Worm (Caenorhabditis elegans): Measurements from ENCODE around the gene acr-18.
"Not testable (repeated sequence)": the region's sequence is repeated elsewhere in the genome, so short reads cannot be mapped to it uniquely, and the experiment has no call there.

The acr-18 gene

ce11 chrV:15559047-15559446, at the start of gene acr-18:
TSS of gene acr-18 (minus strand) at chrV:15559147.
- TF ChIP-seq nhr-237 (tag; optimal IDR thresholded peaks at IDR 0.05) (no peak), unc-62 (GFP tag; optimal IDR thresholded peaks at IDR 0.05 in 1 of 2) (no peak), unc-62 (tag; optimal IDR thresholded peaks at IDR 0.05) (no peak), ceh-62 (tag; optimal IDR thresholded peaks at IDR 0.05) (no peak), Y105C5A.15 (GFP tag; IDR thresholded peaks at IDR 0.05) (no peak), ces-1 (GFP tag; optimal IDR thresholded peaks at IDR 0.05) (no peak), zag-1 (tag; optimal IDR thresholded peaks at IDR 0.05) (no peak), saeg-2 (GFP tag; IDR thresholded peaks at IDR 0.05) (no peak), mxl-3 (GFP tag; optimal IDR thresholded peaks at IDR 0.05) (no peak), hmg-1.1 (GFP tag; IDR thresholded peaks at IDR 0.05) (no peak), spr-1 (tag; optimal IDR thresholded peaks at IDR 0.05) (no peak), ztf-11 (tag; optimal IDR thresholded peaks at IDR 0.05) (no peak), unc-130 (GFP tag; optimal IDR thresholded peaks at IDR 0.05) (no peak), nhr-111 (GFP tag; optimal IDR thresholded peaks at IDR 0.05) (no peak), arid-1 (GFP tag; conservative IDR thresholded peaks at IDR 0.05) (no peak), gei-8 (GFP tag; optimal IDR thresholded peaks at IDR 0.05) (no peak), attf-4 (tag; optimal IDR thresholded peaks at IDR 0.05) (no peak), lir-3 (tag; optimal IDR thresholded peaks at IDR 0.05) (no peak), mep-1 (tag; optimal IDR thresholded peaks at IDR 0.05) (no peak), lin-29 (GFP tag; IDR thresholded peaks at IDR 0.05) (no peak)

- TF ChIP-seq Y75B8A.6 (GFP tag; IDR thresholded peaks at IDR 0.05): no peak
Observed at ce11 chrV:15605045-15605444, 46.1 kb upstream of the acr-18 start, which contains the start of gene fbxa-154. TSS of gene fbxa-154 (minus strand) at chrV:15605145.

ce11 chrV:15602253-15602652, 43.3 kb upstream of the acr-18 start, which contains the start of gene fbxa-152:
TSS of gene fbxa-152 (minus strand) at chrV:15602353.
- TF ChIP-seq egl-43 (GFP tag; IDR thresholded peaks at IDR 0.05) (no peak), unc-62 (GFP tag; optimal IDR thresholded peaks at IDR 0.05 in 1 of 2) (peak in 1 of 2 experiments; percentile 39), unc-62 (tag; optimal IDR thresholded peaks at IDR 0.05) (no peak)

- TF ChIP-seq ztf-7 (tag; optimal IDR thresholded peaks at IDR 0.05); sdz-12 (GFP tag; optimal IDR thresholded peaks at IDR 0.05); aha-1 (tag): not testable (repeated sequence)
Observed at ce11 chrV:15599762-15600161, 40.8 kb upstream of the acr-18 start, which contains the start of gene B0391.14. TSS of gene B0391.14 (minus strand) at chrV:15599862.

ce11 chrV:15594573-15594972, 35.6 kb upstream of the acr-18 start, which contains the start of gene fbxa-139:
TSS of gene fbxa-139 (minus strand) at chrV:15594673.
- TF ChIP-seq ztf-7 (tag; optimal IDR thresholded peaks at IDR 0.05): no peak
- no peak for TF ChIP-seq nhr-77 (tag; optimal IDR thresholded peaks at IDR 0.05)
- no peak for TF ChIP-seq snpc-1.2 (GFP tag; IDR thresholded peaks at IDR 0.05)

DNA sequence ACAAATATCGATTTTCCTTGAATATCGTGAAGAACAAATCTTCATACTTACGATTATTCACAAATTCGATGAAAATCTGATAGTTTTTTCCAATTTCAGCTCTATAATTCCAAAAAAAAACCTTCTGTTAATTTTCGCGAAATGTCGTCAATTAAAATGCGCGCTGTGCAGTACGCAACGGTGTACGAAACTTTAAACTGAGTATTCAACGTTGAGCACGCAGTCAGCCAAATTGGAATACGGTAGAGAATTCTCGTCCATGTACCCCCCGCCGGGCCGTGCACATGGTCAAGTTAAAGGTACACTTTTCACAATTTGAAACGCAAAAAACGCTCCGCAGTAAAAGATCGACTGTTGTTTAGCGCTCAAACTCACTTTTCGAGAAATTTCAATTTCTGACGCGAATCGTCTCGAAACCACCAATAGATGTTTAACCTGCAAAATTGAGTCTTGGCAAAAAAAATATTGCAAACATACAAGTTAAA, 31.3 kb upstream of the acr-18 start, which contains the start of gene F28F8.7:
F28F8.7 (minus strand) TSS at position 435 of the 485 bp plus-strand sequence.
- TF ChIP-seq spr-3 (GFP tag; optimal IDR thresholded peaks at IDR 0.05): peak; percentile 25
- TF ChIP-seq nhr-28 (tag; optimal IDR thresholded peaks at IDR 0.05): peak; percentile 55
- TF ChIP-seq D1046.2 (GFP tag; IDR thresholded peaks at IDR 0.05): peak; percentile 93
- 0 out of 2 replicates have a peak, but pooled peaks have one; percentile 28 for TF ChIP-seq ZK337.2 (GFP tag; IDR thresholded peaks at IDR 0.05)
- peak; percentile 69; the same call in 1 of the 2 replicates for TF ChIP-seq ctbp-1 (GFP tag; IDR thresholded peaks at IDR 0.05)
- TF ChIP-seq mes-2 (tag; optimal IDR thresholded peaks at IDR 0.05; ENCODE audit: poor library complexity, severe bottlenecking): peak; percentile 89
- peak; percentile 63 for TF ChIP-seq zfp-2 (tag; optimal IDR thresholded peaks at IDR 0.05)
- TF ChIP-seq duxl-1 (tag; optimal IDR thresholded peaks at IDR 0.05; ENCODE audit: poor library complexity): peak; percentile 43
- peak; percentile 61; the same call in 1 of the 2 replicates for TF ChIP-seq ceh-44 (GFP tag; IDR thresholded peaks at IDR 0.05)
- TF ChIP-seq madf-5 (GFP tag; IDR thresholded peaks at IDR 0.05): 0 out of 4 replicates have a peak, but pooled peaks of 1 of the 2 experiments have one; percentile 42
- peak; percentile 58; the same call in 1 of the 2 replicates for TF ChIP-seq hmg-1.1 (GFP tag; IDR thresholded peaks at IDR 0.05)
- TF ChIP-seq hif-1 (tag; optimal IDR thresholded peaks at IDR 0.05): peak in 1 of 2 experiments; percentile 17
- TF ChIP-seq F37D6.2 (tag; optimal IDR thresholded peaks at IDR 0.05): peak; percentile 96
- TF ChIP-seq tra-1 (GFP tag; IDR thresholded peaks at IDR 0.05): peak; percentile 50; the same call in 1 of the 2 replicates
- peak; percentile 26 for TF ChIP-seq hlh-30 (tag; optimal IDR thresholded peaks at IDR 0.05; ENCODE audit: insufficient read depth)
- peak; percentile 74 for TF ChIP-seq hlh-11 (tag; optimal IDR thresholded peaks at IDR 0.05)
- TF ChIP-seq unc-130 (GFP tag; optimal IDR thresholded peaks at IDR 0.05): peak; percentile 74

Measured in whole organism, L4 larva.